Worm (Caenorhabditis elegans) whole organism, L4 larva: Measurements from ENCODE around the gene C38D9.8.

Experiments
- D1046.2 ChIP-seq: fragments of 200-800 bp; sonication (Bioruptor generic); IDR thresholded peaks from 2 replicates; pipeline ENCODE4 v1.3.6; 2022; ENCODE audit warnings: missing genetic modification characterization, missing compliant biosample characterization
- F26F4.8 ChIP-seq: fragments of 200-800 bp; sonication (Bioruptor generic); conservative IDR thresholded peaks from 2 replicates; pipeline ENCODE4 v1.3.6; 2022; ENCODE audit warnings: missing genetic modification characterization, missing compliant biosample characterization
- F44E2.7 ChIP-seq: fragments of 200-800 bp; sonication (Bioruptor generic); IDR thresholded peaks from 2 replicates; pipeline ENCODE4 v2.1.2; 2022; ENCODE audit warnings: missing genetic modification characterization, missing compliant biosample characterization
- F49E8.2 ChIP-seq: sonication (generic microtip); optimal IDR thresholded peaks from 2 replicates; lab custom pipeline; 2016; ENCODE audit warnings: missing compliant biosample characterization, mild to moderate bottlenecking, missing genetic modification characterization, borderline replicate concordance
- T20F7.1 ChIP-seq: fragments of 200-800 bp; sonication (Bioruptor generic); optimal IDR thresholded peaks from 2 replicates; lab custom pipeline; 2018; ENCODE audit warnings: mild to moderate bottlenecking, missing genetic modification characterization, missing compliant biosample characterization
- T26A8.4 ChIP-seq: fragments of 200-800 bp; sonication (Bioruptor generic); IDR thresholded peaks from 2 replicates; pipeline ENCODE4 v1.3.6; 2022; ENCODE audit warnings: missing genetic modification characterization, missing compliant biosample characterization
- ZK337.2 ChIP-seq: fragments of 200-800 bp; sonication (Bioruptor generic); IDR thresholded peaks from 2 replicates; pipeline ENCODE4 v1.3.6; 2022; ENCODE audit warnings: missing genetic modification reagents, missing genetic modification characterization, missing compliant biosample characterization
- ZK546.5 ChIP-seq, 2 experiments: sonication (generic microtip); optimal IDR thresholded peaks; 2 replicates each; lab custom pipeline; 2017; ENCODE audit warnings: missing biosample characterization in 2 of 2, missing genetic modification characterization in 2 of 2
- ama-1 ChIP-seq: fragments of 150-350 bp; optimal IDR thresholded peaks from 2 replicates; lab custom pipeline; 2014; ENCODE audit warnings: inconsistent platforms, mixed read lengths
- arid-1 ChIP-seq: fragments of 200-800 bp; sonication (Bioruptor generic); conservative IDR thresholded peaks from 2 replicates; pipeline ENCODE4 v1.3.6; 2022; ENCODE audit warnings: missing genetic modification reagents, missing genetic modification characterization, missing compliant biosample characterization
- ceh-20 ChIP-seq: fragments of 200-800 bp; sonication (Bioruptor generic); IDR thresholded peaks from 2 replicates; pipeline ENCODE4 v1.3.6; 2022; ENCODE audit warnings: missing genetic modification reagents, missing genetic modification characterization, missing compliant biosample characterization
- ceh-32 ChIP-seq: sonication (generic microtip); optimal IDR thresholded peaks from 2 replicates; lab custom pipeline; 2016; ENCODE audit warnings: mild to moderate bottlenecking, missing genetic modification characterization, missing compliant biosample characterization; ENCODE audit not compliant: poor library complexity
- ceh-62 ChIP-seq: sonication (generic microtip); optimal IDR thresholded peaks from 2 replicates; lab custom pipeline; 2017; ENCODE audit warnings: missing biosample characterization, missing genetic modification characterization
- ceh-82 ChIP-seq: sonication (generic microtip); optimal IDR thresholded peaks from 2 replicates; lab custom pipeline; 2017; ENCODE audit warnings: missing biosample characterization, missing genetic modification characterization
- ces-1 ChIP-seq: fragments of 150-350 bp; sonication (generic microtip); optimal IDR thresholded peaks from 4 replicates; lab custom pipeline; 2014; ENCODE audit warnings: missing biosample characterization, missing genetic modification reagents, missing genetic modification characterization
- ctbp-1 ChIP-seq: fragments of 200-800 bp; sonication (Bioruptor generic); IDR thresholded peaks from 2 replicates; pipeline ENCODE4 v1.3.6; 2022; ENCODE audit warnings: missing genetic modification reagents, missing genetic modification characterization, missing compliant biosample characterization
- daf-12 ChIP-seq: fragments of 150-350 bp; optimal IDR thresholded peaks from 2 replicates; lab custom pipeline; 2014; ENCODE audit warnings: missing biosample characterization, missing genetic modification reagents, missing genetic modification characterization
- daf-19 ChIP-seq: fragments of 200-800 bp; sonication (Bioruptor generic); conservative IDR thresholded peaks from 2 replicates; pipeline ENCODE4 v1.3.6; 2022; ENCODE audit warnings: missing genetic modification characterization, missing compliant biosample characterization
- dmd-6 ChIP-seq: fragments of 200-800 bp; sonication (Bioruptor generic); IDR thresholded peaks from 2 replicates; pipeline ENCODE4 v1.3.6; 2022; ENCODE audit warnings: missing genetic modification reagents, missing genetic modification characterization, missing compliant biosample characterization
- dve-1 ChIP-seq: sonication (generic microtip); optimal IDR thresholded peaks from 2 replicates; lab custom pipeline; 2017; ENCODE audit warnings: antibody characterized with exemption, mild to moderate bottlenecking, missing genetic modification characterization, missing compliant biosample characterization; ENCODE audit not compliant: insufficient read depth
- egl-43 ChIP-seq: fragments of 200-800 bp; sonication (Bioruptor generic); IDR thresholded peaks from 2 replicates; pipeline ENCODE4 v1.3.6; 2022; ENCODE audit warnings: missing genetic modification reagents, missing genetic modification characterization, missing compliant biosample characterization
- gei-8 ChIP-seq: fragments of 200-800 bp; sonication (Bioruptor generic); optimal IDR thresholded peaks from 2 replicates; lab custom pipeline; 2018; ENCODE audit warnings: mild to moderate bottlenecking, missing genetic modification characterization, missing compliant biosample characterization
- hlh-11 ChIP-seq: fragments of 200-800 bp; sonication (Bioruptor generic); optimal IDR thresholded peaks from 2 replicates; lab custom pipeline; 2018; ENCODE audit warnings: mild to moderate bottlenecking, missing genetic modification characterization, missing compliant biosample characterization
- lin-13 ChIP-seq: fragments of 150-350 bp; optimal IDR thresholded peaks from 2 replicates; lab custom pipeline; 2014; ENCODE audit warnings: missing biosample characterization, missing genetic modification reagents, missing genetic modification characterization
- lin-15B ChIP-seq: fragments of 150-350 bp; sonication (generic microtip); optimal IDR thresholded peaks from 3 replicates; lab custom pipeline; 2014; ENCODE audit warnings: missing biosample characterization, missing genetic modification characterization
- lin-29 ChIP-seq: fragments of 200-800 bp; sonication (Bioruptor generic); IDR thresholded peaks from 2 replicates; pipeline ENCODE4 v1.3.6; 2022; ENCODE audit warnings: missing genetic modification reagents, missing genetic modification characterization, missing compliant biosample characterization
- madf-5 ChIP-seq, 2 experiments: fragments of 200-800 bp; sonication (Bioruptor generic); IDR thresholded peaks; 2 replicates each; pipeline ENCODE4 v1.3.6; 2022; ENCODE audit warnings: missing compliant biosample characterization in 2 of 2, missing genetic modification characterization in 2 of 2
- mdl-1 ChIP-seq, 2 experiments: fragments of 150-350 bp in 1 of 2; sonication (generic microtip) in 1 of 2; optimal IDR thresholded peaks; 2 replicates each; lab custom pipeline; 2014 to 2017; ENCODE audit warnings: missing biosample characterization in 2 of 2, missing genetic modification characterization in 2 of 2
- mes-2 ChIP-seq: sonication (generic microtip); optimal IDR thresholded peaks from 2 replicates; lab custom pipeline; 2016; ENCODE audit warnings: missing genotype, mild to moderate bottlenecking, missing genetic modification characterization, missing compliant biosample characterization; ENCODE audit not compliant: poor library complexity, severe bottlenecking
- mxl-3 ChIP-seq: fragments of 200-800 bp; sonication (Bioruptor generic); optimal IDR thresholded peaks from 2 replicates; lab custom pipeline; 2018; ENCODE audit warnings: mild to moderate bottlenecking, missing genetic modification characterization, missing compliant biosample characterization
- nhr-28 ChIP-seq: fragments of 150-350 bp; optimal IDR thresholded peaks from 2 replicates; lab custom pipeline; 2014; ENCODE audit warnings: missing biosample characterization, missing genetic modification characterization
- nhr-41 ChIP-seq: fragments of 200-800 bp; sonication (Bioruptor generic); IDR thresholded peaks from 2 replicates; pipeline ENCODE4 v1.3.6; 2022; ENCODE audit warnings: missing genetic modification reagents, missing genetic modification characterization, missing compliant biosample characterization
- nhr-6 ChIP-seq: fragments of 150-350 bp; optimal IDR thresholded peaks from 2 replicates; lab custom pipeline; 2014; ENCODE audit warnings: missing biosample characterization, missing genetic modification characterization
- nhr-77 ChIP-seq: fragments of 150-350 bp; optimal IDR thresholded peaks from 2 replicates; lab custom pipeline; 2014; ENCODE audit warnings: missing biosample characterization, missing genetic modification characterization
- pqm-1 ChIP-seq: sonication (generic microtip); optimal IDR thresholded peaks from 2 replicates; lab custom pipeline; 2017; ENCODE audit warnings: missing biosample characterization, missing genetic modification characterization
- spr-1 ChIP-seq: sonication (generic microtip); optimal IDR thresholded peaks from 2 replicates; lab custom pipeline; 2016; ENCODE audit warnings: mild to moderate bottlenecking, missing genetic modification characterization, missing compliant biosample characterization
- tag-97 ChIP-seq: fragments of 200-800 bp; sonication (Bioruptor generic); IDR thresholded peaks from 2 replicates; pipeline ENCODE4 v1.3.6; 2022; ENCODE audit warnings: missing genetic modification characterization, missing compliant biosample characterization
- tra-1 ChIP-seq: fragments of 200-800 bp; sonication (Bioruptor generic); IDR thresholded peaks from 2 replicates; pipeline ENCODE4 v1.3.6; 2022; ENCODE audit warnings: missing genetic modification reagents, missing genetic modification characterization, missing compliant biosample characterization
- unc-39 ChIP-seq: sonication (generic microtip); optimal IDR thresholded peaks from 2 replicates; lab custom pipeline; 2017; ENCODE audit warnings: missing biosample characterization, missing genetic modification characterization
- zfp-3 ChIP-seq: fragments of 200-800 bp; sonication (Bioruptor generic); conservative IDR thresholded peaks from 2 replicates; pipeline ENCODE4 v1.3.6; 2022; ENCODE audit warnings: missing genetic modification reagents, missing genetic modification characterization, missing compliant biosample characterization
- ztf-11 ChIP-seq: fragments of 150-350 bp; optimal IDR thresholded peaks from 2 replicates; lab custom pipeline; 2014; ENCODE audit warnings: missing biosample characterization, missing genetic modification characterization

C38D9.8 gene

DNA sequence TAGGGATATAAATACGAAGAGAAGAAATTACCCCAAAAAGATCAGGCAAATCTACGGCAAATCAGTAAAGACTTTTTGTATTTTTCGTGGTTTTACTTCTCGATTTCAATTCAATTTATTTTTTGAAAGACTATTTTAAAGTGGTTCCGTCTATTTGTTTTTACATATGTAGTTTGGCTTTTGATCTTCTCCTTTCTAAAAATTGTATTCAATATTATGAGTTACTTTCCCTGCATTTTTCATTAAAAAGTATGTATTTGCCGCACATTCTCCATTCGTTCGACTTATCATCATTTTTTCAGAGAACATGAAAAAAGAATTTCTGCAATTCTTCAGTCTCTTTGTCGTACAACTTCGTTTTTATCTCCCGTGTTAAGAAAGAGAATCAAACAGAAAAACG lies 14.2 kb upstream of the C38D9.8 start, which contains the start of gene C38D9.2:
Gene C38D9.2 (plus strand): TSS at position 301 of the 400 bp plus-strand sequence.
- TF ChIP-seq T20F7.1 (no peak), D1046.2 (GFP tag; lab: Robert Waterston, UW) (no peak), egl-43 (GFP tag; lab: Robert Waterston, UW) (no peak), tra-1 (GFP tag; lab: Robert Waterston, UW) (no peak), dve-1 (tag; lab: Kevin White, UChicago) (no peak)

DNA sequence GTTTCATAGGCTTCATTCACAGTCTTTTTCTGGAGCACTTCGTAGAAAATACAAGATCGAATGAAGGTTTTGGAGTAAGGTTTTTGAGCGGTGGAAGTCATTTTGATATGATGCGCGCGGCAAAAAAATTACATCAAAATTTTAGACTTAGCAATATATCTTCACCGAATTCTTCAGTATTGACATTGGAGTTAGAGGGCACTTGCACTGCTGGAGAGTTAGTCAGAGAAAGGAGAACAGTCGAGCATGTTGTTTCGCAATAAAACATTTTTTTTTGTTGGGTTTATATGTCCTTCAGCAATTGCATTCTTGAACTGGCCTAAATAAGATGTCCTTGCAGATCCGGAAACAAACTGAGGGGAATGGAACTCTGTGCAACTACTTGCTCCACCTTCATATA lies 13.2 kb upstream of the C38D9.8 start, which contains the start of gene fbxa-171:
Gene fbxa-171 (minus strand): TSS at position 101 of the 400 bp plus-strand sequence.
- TF ChIP-seq unc-39 (tag; lab: Kevin White, UChicago): no peak
- TF ChIP-seq tag-97 (GFP tag; lab: Robert Waterston, UW): no peak
- no peak for TF ChIP-seq ZK546.5 (tag; optimal IDR thresholded peaks at IDR 0.05; lab: Kevin White, UChicago)
- no peak for TF ChIP-seq ces-1 (GFP tag; lab: Kevin White, UChicago)
- no peak for TF ChIP-seq mdl-1 (tag; optimal IDR thresholded peaks at IDR 0.05; lab: Kevin White, UChicago)
- no peak for TF ChIP-seq nhr-77 (tag; lab: Kevin White, UChicago)
- no peak for TF ChIP-seq ctbp-1
- TF ChIP-seq daf-19 (GFP tag; lab: Robert Waterston, UW): no peak
- TF ChIP-seq dve-1 (tag; lab: Kevin White, UChicago): no peak
- no peak for TF ChIP-seq hlh-11 (tag; lab: Kevin White, UChicago)
- no peak for TF ChIP-seq lin-29

DNA sequence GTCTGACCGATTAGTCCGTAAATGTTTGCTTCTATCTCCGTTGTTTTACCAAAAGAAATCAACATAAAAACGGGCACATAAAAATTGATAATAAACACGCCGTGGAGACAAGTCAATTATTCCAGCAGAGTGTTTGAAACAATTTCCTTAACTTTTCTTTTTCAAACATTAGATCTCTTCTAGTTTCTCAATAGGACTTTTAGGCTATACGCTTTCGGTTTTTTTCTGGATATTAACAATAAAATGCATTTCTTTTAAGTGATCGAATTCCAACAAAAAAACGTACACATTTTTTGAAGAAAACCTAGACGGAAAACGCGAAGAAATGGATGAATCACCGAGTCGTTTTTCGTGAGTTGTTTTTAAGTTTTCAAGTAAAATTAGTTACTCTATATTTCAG lies 6.3 kb upstream of the C38D9.8 start, which contains the start of gene fbxa-172:
Gene fbxa-172 (plus strand): TSS at position 301 of the 400 bp plus-strand sequence.
- TF ChIP-seq lin-13 (GFP tag; lab: Kevin White, UChicago) (no peak), dmd-6 (GFP tag; lab: Robert Waterston, UW) (no peak), T26A8.4 (GFP tag; lab: Robert Waterston, UW) (no peak), spr-1 (tag; lab: Kevin White, UChicago) (no peak), tra-1 (GFP tag; lab: Robert Waterston, UW) (no peak), nhr-41 (GFP tag; lab: Robert Waterston, UW) (no peak), nhr-28 (tag; lab: Kevin White, UChicago) (no peak), ama-1 (lab: Kevin White, UChicago) (no peak), F44E2.7 (GFP tag; lab: Robert Waterston, UW) (no peak), mes-2 (tag; lab: Kevin White, UChicago) (no peak), ZK337.2 (GFP tag; lab: Robert Waterston, UW) (no peak), pqm-1 (no peak), F26F4.8 (GFP tag; lab: Robert Waterston, UW) (no peak)

DNA sequence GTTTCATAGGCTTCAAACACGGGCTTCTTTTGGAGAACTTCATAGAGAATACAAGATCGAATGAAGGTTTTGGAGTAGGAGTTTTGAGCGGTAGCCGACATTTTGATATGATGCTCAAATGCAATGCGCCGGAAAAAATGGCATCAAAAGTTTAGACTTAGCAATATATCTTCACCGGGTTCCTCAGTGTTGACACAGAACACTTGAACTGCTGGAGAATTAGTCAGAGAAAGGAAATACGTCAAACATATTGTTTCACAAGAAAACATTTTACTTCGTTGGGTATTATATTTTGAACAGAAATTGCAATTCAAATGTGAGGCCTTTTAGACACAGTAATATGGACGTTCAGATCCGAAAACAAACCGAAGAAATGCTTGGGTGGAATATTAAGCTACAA lies 5.7 kb upstream of the C38D9.8 start, which contains the start of gene fbxa-174:
Gene fbxa-174 (minus strand): TSS at position 101 of the 400 bp plus-strand sequence.
- TF ChIP-seq arid-1 (GFP tag; lab: Robert Waterston, UW) (no peak), lin-15B (no peak), ceh-82 (no peak), ceh-20 (GFP tag; lab: Robert Waterston, UW) (no peak), ceh-32 (tag; lab: Kevin White, UChicago) (no peak), ceh-62 (tag; lab: Kevin White, UChicago) (no peak), ztf-11 (tag; lab: Kevin White, UChicago) (no peak), zfp-3 (no peak), F26F4.8 (GFP tag; lab: Robert Waterston, UW) (no peak), daf-12 (tag; lab: Kevin White, UChicago) (no peak), F49E8.2 (tag; lab: Kevin White, UChicago) (no peak), mxl-3 (GFP tag; lab: Kevin White, UChicago) (no peak), nhr-6 (tag; lab: Kevin White, UChicago) (no peak), ces-1 (GFP tag; lab: Kevin White, UChicago) (no peak), madf-5 (GFP tag; IDR thresholded peaks at IDR 0.05; lab: Robert Waterston, UW) (no peak), gei-8 (GFP tag; lab: Kevin White, UChicago) (no peak)
